Fruit fly (Drosophila melanogaster) whole organism, embryonic: Measurements from ENCODE around the gene CG13021.

Experiments
- Blimp-1 ChIP-seq: fragments of 200-800 bp; sonication (Bioruptor generic); optimal IDR thresholded peaks from 3 replicates; lab custom pipeline; 2018; ENCODE audit warnings: missing biosample characterization, missing genetic modification characterization, mild to moderate bottlenecking, moderate library complexity, missing genetic modification reagents
- C15 ChIP-seq: fragments of 200-800 bp; sonication (Bioruptor generic); IDR thresholded peaks from 3 replicates; pipeline ENCODE4 v1.3.6; 2022; ENCODE audit warnings: missing biosample characterization, missing genetic modification characterization
- CG1024 ChIP-seq: fragments of 200-800 bp; sonication (Bioruptor generic); IDR thresholded peaks from 2 replicates; pipeline ENCODE4 v1.3.6; 2022; ENCODE audit warnings: missing biosample characterization, missing genetic modification characterization
- CG11247 ChIP-seq: fragments of 200-800 bp; sonication (Bioruptor generic); IDR thresholded peaks from 2 replicates; pipeline ENCODE4 v1.3.6; 2022; ENCODE audit warnings: missing biosample characterization, missing genetic modification characterization
- CG11456 ChIP-seq: fragments of 200-800 bp; sonication (Bioruptor generic); IDR thresholded peaks from 3 replicates; pipeline ENCODE4 v1.3.6; 2022; ENCODE audit warnings: missing biosample characterization, missing genetic modification characterization
- CG12219 ChIP-seq: fragments of 200-800 bp; sonication (Bioruptor generic); optimal IDR thresholded peaks from 3 replicates; lab custom pipeline; 2018; ENCODE audit warnings: missing biosample characterization, mild to moderate bottlenecking, missing genetic modification characterization
- CG12659 ChIP-seq: fragments of 200-800 bp; sonication (Bioruptor generic); optimal IDR thresholded peaks from 3 replicates; lab custom pipeline; 2017; ENCODE audit warnings: mild to moderate bottlenecking, missing biosample characterization, missing genetic modification reagents, missing genetic modification characterization
- CG12769 ChIP-seq: fragments of 200-800 bp; sonication (Bioruptor generic); optimal IDR thresholded peaks from 2 replicates; lab custom pipeline; 2019; ENCODE audit warnings: missing biosample characterization, mild to moderate bottlenecking, missing genetic modification characterization, moderate library complexity
- CG13123 ChIP-seq: fragments of 200-800 bp; sonication (Bioruptor generic); optimal IDR thresholded peaks from 2 replicates; lab custom pipeline; 2016; ENCODE audit warnings: missing biosample characterization, missing genetic modification characterization
- CG1529 ChIP-seq: fragments of 200-800 bp; sonication (Bioruptor generic); optimal IDR thresholded peaks from 3 replicates; lab custom pipeline; 2018; ENCODE audit warnings: missing biosample characterization, missing genetic modification characterization
- CG16815 ChIP-seq: fragments of 200-800 bp; sonication (Bioruptor generic); optimal IDR thresholded peaks from 3 replicates; lab custom pipeline; 2017; ENCODE audit warnings: missing biosample characterization, mild to moderate bottlenecking, missing genetic modification characterization
- CG17385 ChIP-seq: fragments of 200-800 bp; sonication (Bioruptor generic); optimal IDR thresholded peaks from 3 replicates; lab custom pipeline; 2018; ENCODE audit warnings: missing biosample characterization, mild to moderate bottlenecking, missing genetic modification characterization
- CG30431 ChIP-seq: fragments of 200-800 bp; sonication (Bioruptor generic); optimal IDR thresholded peaks from 2 replicates; lab custom pipeline; 2017; ENCODE audit warnings: missing biosample characterization, missing genetic modification characterization
- CG32767 ChIP-seq: fragments of 200-800 bp; sonication (Bioruptor generic); IDR thresholded peaks from 2 replicates; pipeline ENCODE4 v1.3.6; 2022; ENCODE audit warnings: missing biosample characterization, missing genetic modification characterization
- CG3407 ChIP-seq: fragments of 200-800 bp; sonication (Bioruptor generic); optimal IDR thresholded peaks from 2 replicates; lab custom pipeline; 2018; ENCODE audit warnings: missing biosample characterization, mild to moderate bottlenecking, missing genetic modification characterization
- CG4424 ChIP-seq: fragments of 200-800 bp; sonication (Bioruptor generic); optimal IDR thresholded peaks from 3 replicates; lab custom pipeline; 2016; ENCODE audit warnings: missing biosample characterization, missing genetic modification characterization
- CG6813 ChIP-seq: fragments of 200-800 bp; sonication (Bioruptor generic); optimal IDR thresholded peaks from 2 replicates; lab custom pipeline; 2017; ENCODE audit warnings: missing biosample characterization, missing genetic modification characterization, mild to moderate bottlenecking, moderate library complexity, missing genetic modification reagents
- CoRest ChIP-seq: fragments of 200-800 bp; sonication (Bioruptor generic); optimal IDR thresholded peaks from 3 replicates; lab custom pipeline; 2018; ENCODE audit warnings: missing biosample characterization, mild to moderate bottlenecking, missing genetic modification characterization, moderate library complexity
- D ChIP-seq, 2 experiments: fragments of 200-800 bp in 1 of 2; fragments of >200 bp in 1 of 2; sonication (Bioruptor generic) in 1 of 2; optimal IDR thresholded peaks; 2 replicates in 1 of 2; 3 replicates in 1 of 2; lab custom pipeline; 2017; ENCODE audit warnings: mild to moderate bottlenecking in 1 of 2, missing biosample characterization in 1 of 2, missing genetic modification characterization in 1 of 2, missing genetic modification reagents in 1 of 2
- D19B ChIP-seq: fragments of 200-800 bp; sonication (Bioruptor generic); optimal IDR thresholded peaks from 2 replicates; lab custom pipeline; 2017; ENCODE audit warnings: missing biosample characterization, mild to moderate bottlenecking, missing genetic modification characterization
- Dbx ChIP-seq: fragments of 200-800 bp; sonication (Bioruptor generic); IDR thresholded peaks from 3 replicates; pipeline ENCODE4 v1.3.6; 2022; ENCODE audit warnings: missing biosample characterization, missing genetic modification characterization
- Elba2 ChIP-seq: fragments of 200-800 bp; sonication (Bioruptor generic); optimal IDR thresholded peaks from 3 replicates; lab custom pipeline; 2016; ENCODE audit warnings: missing biosample characterization, missing genetic modification characterization
- Fer3 ChIP-seq: fragments of 200-800 bp; sonication (Bioruptor generic); optimal IDR thresholded peaks from 2 replicates; lab custom pipeline; 2018; ENCODE audit warnings: missing biosample characterization, mild to moderate bottlenecking, missing genetic modification characterization, moderate library complexity
- Gsc ChIP-seq: fragments of 200-800 bp; sonication (Bioruptor generic); IDR thresholded peaks from 2 replicates; pipeline ENCODE4 v1.3.6; 2022; ENCODE audit warnings: missing biosample characterization, missing genetic modification characterization
- H2.0 ChIP-seq: fragments of 200-800 bp; sonication (Bioruptor generic); IDR thresholded peaks from 2 replicates; pipeline ENCODE4 v1.3.6; 2022; ENCODE audit warnings: missing biosample characterization, missing genetic modification characterization
- Hr51 ChIP-seq, 2 experiments: fragments of 200-800 bp; sonication (Bioruptor generic); optimal IDR thresholded peaks; 2 replicates in 1 of 2; 3 replicates in 1 of 2; lab custom pipeline; 2016 to 2018; ENCODE audit warnings: missing biosample characterization in 2 of 2, missing genetic modification characterization in 2 of 2, mild to moderate bottlenecking in 1 of 2, moderate library complexity in 1 of 2
- MBD-R2 ChIP-seq: fragments of 200-800 bp; sonication (Bioruptor generic); IDR thresholded peaks from 2 replicates; pipeline ENCODE4 v1.3.6; 2022; ENCODE audit warnings: missing biosample characterization, missing genetic modification characterization
- Side ChIP-seq: fragments of 200-800 bp; sonication (Bioruptor generic); optimal IDR thresholded peaks from 2 replicates; lab custom pipeline; 2016; ENCODE audit warnings: missing biosample characterization, missing genetic modification characterization
- Sin3A ChIP-seq: fragments of >200 bp; optimal IDR thresholded peaks from 2 replicates; lab custom pipeline; 2018
- Tbp ChIP-seq: fragments of >200 bp; optimal IDR thresholded peaks from 2 replicates; lab custom pipeline; 2018; ENCODE audit warnings: missing biosample characterization, missing genetic modification characterization
- cg ChIP-seq: fragments of 200-800 bp; sonication (Bioruptor generic); optimal IDR thresholded peaks from 3 replicates; lab custom pipeline; 2019; ENCODE audit warnings: missing biosample characterization, mild to moderate bottlenecking, missing genetic modification characterization, moderate library complexity
- corto ChIP-seq: fragments of 200-800 bp; sonication (Bioruptor generic); optimal IDR thresholded peaks from 2 replicates; lab custom pipeline; 2016; ENCODE audit warnings: missing biosample characterization, mild to moderate bottlenecking, missing genetic modification characterization, moderate library complexity
- crol ChIP-seq: fragments of 200-800 bp; sonication (Bioruptor generic); IDR thresholded peaks from 2 replicates; pipeline ENCODE4 v1.3.6; 2022; ENCODE audit warnings: missing biosample characterization, missing genetic modification characterization
- dysf ChIP-seq: fragments of 200-800 bp; sonication (Bioruptor generic); IDR thresholded peaks from 3 replicates; pipeline ENCODE4 v1.3.6; 2022; ENCODE audit warnings: missing biosample characterization, missing genetic modification characterization
- ems ChIP-seq: fragments of 200-800 bp; sonication (Bioruptor generic); optimal IDR thresholded peaks from 3 replicates; lab custom pipeline; 2016; ENCODE audit warnings: missing biosample characterization, missing genetic modification characterization
- exex ChIP-seq: fragments of 200-800 bp; sonication (Bioruptor generic); optimal IDR thresholded peaks from 4 replicates; lab custom pipeline; 2018; ENCODE audit warnings: missing biosample characterization, mild to moderate bottlenecking, missing genetic modification characterization, moderate library complexity
- gem ChIP-seq: fragments of 200-800 bp; sonication (Bioruptor generic); optimal IDR thresholded peaks from 2 replicates; lab custom pipeline; 2019; ENCODE audit warnings: missing biosample characterization, mild to moderate bottlenecking, missing genetic modification characterization, moderate library complexity
- ham ChIP-seq: fragments of 200-800 bp; sonication (Bioruptor generic); IDR thresholded peaks from 2 replicates; pipeline ENCODE4 v1.3.6; 2022; ENCODE audit warnings: missing biosample characterization, missing genetic modification characterization
- jigr1 ChIP-seq: fragments of 200-800 bp; sonication (Bioruptor generic); IDR thresholded peaks from 3 replicates; pipeline ENCODE4 v1.3.6; 2022; ENCODE audit warnings: missing biosample characterization, missing genetic modification characterization
- nom ChIP-seq: fragments of 200-800 bp; sonication (Bioruptor generic); optimal IDR thresholded peaks from 2 replicates; lab custom pipeline; 2017; ENCODE audit warnings: missing biosample characterization, missing genetic modification characterization, mild to moderate bottlenecking, moderate library complexity, missing genetic modification reagents
- sens ChIP-seq: fragments of 200-800 bp; sonication (Bioruptor generic); peaks from one replicate; lab custom pipeline; 2016; ENCODE audit warnings: missing biosample characterization, missing genetic modification characterization
- sug ChIP-seq: fragments of 200-800 bp; optimal IDR thresholded peaks from 2 replicates; lab custom pipeline; 2019; ENCODE audit warnings: missing biosample characterization, mild to moderate bottlenecking, missing genetic modification characterization, moderate library complexity
- tll ChIP-seq, 2 experiments: fragments of 200-800 bp in 1 of 2; fragments of >200 bp in 1 of 2; sonication (Bioruptor generic) in 1 of 2; optimal IDR thresholded peaks; 2 replicates each; lab custom pipeline; 2017 to 2019; ENCODE audit warnings: missing biosample characterization in 2 of 2, missing genetic modification characterization in 2 of 2, mild to moderate bottlenecking in 1 of 2, moderate library complexity in 1 of 2
- trh ChIP-seq: fragments of 200-800 bp; sonication (Bioruptor generic); optimal IDR thresholded peaks from 2 replicates; lab custom pipeline; 2016; ENCODE audit warnings: missing biosample characterization, missing genetic modification characterization
- twi ChIP-seq: fragments of 200-800 bp; optimal IDR thresholded peaks from 2 replicates; lab custom pipeline; 2019; ENCODE audit warnings: missing biosample characterization, mild to moderate bottlenecking, missing genetic modification characterization, moderate library complexity
- z ChIP-seq: fragments of 200-800 bp; sonication (Bioruptor generic); IDR thresholded peaks from 3 replicates; pipeline ENCODE4 v1.3.6; 2022; ENCODE audit warnings: missing biosample characterization, missing genetic modification characterization
- zen2 ChIP-seq: fragments of 200-800 bp; sonication (Bioruptor generic); IDR thresholded peaks from 3 replicates; pipeline ENCODE4 v1.3.6; 2022; ENCODE audit warnings: missing biosample characterization, missing genetic modification characterization; ENCODE audit not compliant: partially characterized antibody
- zfh2 ChIP-seq: fragments of 200-800 bp; sonication (Bioruptor generic); optimal IDR thresholded peaks from 2 replicates; lab custom pipeline; 2016; ENCODE audit warnings: missing biosample characterization, missing genetic modification characterization

Gene CG13021

dm6 chrX:3474476-3475439 lies 39.4 kb upstream of the CG13021 start, which contains the start of gene CG12206 (continued):
- peak; percentile 2 for TF ChIP-seq CG3407
- TF ChIP-seq CG11456: no peak
- TF ChIP-seq Fer3 (tag; lab: Kevin White, UChicago): peak; percentile 55
- TF ChIP-seq CG1529 (GFP tag; lab: Kevin White, UChicago): no peak
- peak; percentile 53; the same call in 1 of the 2 replicates for TF ChIP-seq CG32767
- peak; percentile 39 for TF ChIP-seq CG16815
- TF ChIP-seq CG12659: peak; percentile 41
- no peak for TF ChIP-seq cg (GFP tag; lab: Kevin White, UChicago)
- TF ChIP-seq D (optimal IDR thresholded peaks at IDR 0.05; lab: Kevin White, UChicago): no peak
- TF ChIP-seq D (GFP tag; optimal IDR thresholded peaks at IDR 0.05; lab: Kevin White, UChicago): peak; percentile 33
- TF ChIP-seq ham (GFP tag; lab: Robert Waterston, UW): no peak
- TF ChIP-seq CG30431 (GFP tag; lab: Kevin White, UChicago): peak; percentile 11
- TF ChIP-seq CG4424 (GFP tag; lab: Kevin White, UChicago): peak; percentile 45
- peak; percentile 95 for TF ChIP-seq nom (GFP tag; lab: Kevin White, UChicago)
- no peak for TF ChIP-seq Gsc (GFP tag; lab: Robert Waterston, UW)
- no peak for TF ChIP-seq CG13123
- TF ChIP-seq trh: no peak
- no peak for TF ChIP-seq CG6813 (GFP tag; lab: Kevin White, UChicago)
- TF ChIP-seq Tbp (GFP tag; lab: Kevin White, UChicago): no peak
- no peak for TF ChIP-seq twi
- TF ChIP-seq CoRest: peak; percentile 72
- TF ChIP-seq crol: no peak
- TF ChIP-seq CG1024 (GFP tag; lab: Robert Waterston, UW): no peak
- TF ChIP-seq zfh2 (GFP tag; lab: Kevin White, UChicago): no peak
- peak; percentile 47; the same call in 1 of the 3 replicates for TF ChIP-seq Dbx
- TF ChIP-seq sug (tag; lab: Kevin White, UChicago): peak; percentile 39
- TF ChIP-seq exex (tag; lab: Kevin White, UChicago): peak; percentile 3
- TF ChIP-seq dysf (GFP tag; lab: Robert Waterston, UW): peak; percentile 69; the same call in 2 of the 3 replicates
- TF ChIP-seq ems (GFP tag; lab: Kevin White, UChicago): no peak
- no peak for TF ChIP-seq Side (GFP tag; lab: Kevin White, UChicago)
- TF ChIP-seq Elba2 (GFP tag; lab: Kevin White, UChicago): no peak
- no peak for TF ChIP-seq zen2 (GFP tag; lab: Robert Waterston, UW)
- TF ChIP-seq CG11247: peak; percentile 24; the same call in 1 of the 2 replicates
- TF ChIP-seq C15 (GFP tag; lab: Robert Waterston, UW): no peak
- TF ChIP-seq corto (GFP tag; lab: Kevin White, UChicago): no peak
- no peak for TF ChIP-seq CG12219 (GFP tag; lab: Kevin White, UChicago)
- TF ChIP-seq MBD-R2 (GFP tag; lab: Robert Waterston, UW): no peak
- peak; percentile 35 for TF ChIP-seq D19B (GFP tag; lab: Kevin White, UChicago)
- TF ChIP-seq CG17385 (GFP tag; lab: Kevin White, UChicago): peak; percentile 66
- no peak for TF ChIP-seq tll (GFP tag; optimal IDR thresholded peaks at IDR 0.05; lab: Kevin White, UChicago)
- no peak for TF ChIP-seq Sin3A (lab: Kevin White, UChicago)
- no peak for TF ChIP-seq CG12769 (tag; lab: Kevin White, UChicago)
- peak; percentile 78 for TF ChIP-seq gem (tag; lab: Kevin White, UChicago)
- no peak for TF ChIP-seq sens (GFP tag; lab: Kevin White, UChicago)
- no peak for TF ChIP-seq jigr1
- TF ChIP-seq Blimp-1 (GFP tag; lab: Kevin White, UChicago): peak; percentile 46
- no peak for TF ChIP-seq H2.0 (GFP tag; lab: Robert Waterston, UW)
- TF ChIP-seq Hr51 (GFP tag; optimal IDR thresholded peaks at IDR 0.05; lab: Kevin White, UChicago): peak in 1 of 2 experiments; percentile 74
- TF ChIP-seq z (GFP tag; lab: Robert Waterston, UW): no peak
